Worm (Caenorhabditis elegans) whole organism, L4 larva: ENCODE measurements around the gene F10A3.11.
A peak's percentile ranks its signal among the peaks of the same experiment; 100 is the strongest.

Experiments
- F10B5.3 ChIP-seq: sonication (generic microtip); optimal IDR thresholded peaks from 2 replicates; lab custom pipeline; 2016; ENCODE audit warnings: mild to moderate bottlenecking, missing genetic modification characterization, missing compliant biosample characterization
- F37D6.2 ChIP-seq: sonication (generic microtip); optimal IDR thresholded peaks from 2 replicates; lab custom pipeline; 2016; ENCODE audit warnings: mild to moderate bottlenecking, missing genetic modification characterization, missing compliant biosample characterization
- F44E2.7 ChIP-seq: fragments of 200-800 bp; sonication (Bioruptor generic); IDR thresholded peaks from 2 replicates; pipeline ENCODE4 v2.1.2; 2022; ENCODE audit warnings: missing genetic modification characterization, missing compliant biosample characterization
- Y5F2A.4 ChIP-seq: fragments of 200-800 bp; sonication (Bioruptor generic); optimal IDR thresholded peaks from 2 replicates; lab custom pipeline; 2018; ENCODE audit warnings: mild to moderate bottlenecking, missing genetic modification characterization, missing compliant biosample characterization
- Y75B8A.6 ChIP-seq: fragments of 200-800 bp; sonication (Bioruptor generic); IDR thresholded peaks from 2 replicates; pipeline ENCODE4 v1.3.6; 2022; ENCODE audit warnings: missing genetic modification reagents, missing genetic modification characterization, missing compliant biosample characterization
- aha-1 ChIP-seq: fragments of 150-350 bp; peaks from one replicate; lab custom pipeline; 2014; ENCODE audit warnings: missing biosample characterization, missing genetic modification characterization
- aly-2 ChIP-seq: sonication (generic microtip); optimal IDR thresholded peaks from 2 replicates; lab custom pipeline; 2018; ENCODE audit warnings: missing biosample characterization, missing genetic modification characterization
- ama-1 ChIP-seq: fragments of 150-350 bp; optimal IDR thresholded peaks from 2 replicates; lab custom pipeline; 2014; ENCODE audit warnings: inconsistent platforms, mixed read lengths
- ceh-20 ChIP-seq: fragments of 200-800 bp; sonication (Bioruptor generic); IDR thresholded peaks from 2 replicates; pipeline ENCODE4 v1.3.6; 2022; ENCODE audit warnings: missing genetic modification reagents, missing genetic modification characterization, missing compliant biosample characterization
- ceh-44 ChIP-seq: fragments of 200-800 bp; sonication (Bioruptor generic); IDR thresholded peaks from 2 replicates; pipeline ENCODE4 v1.3.6; 2022; ENCODE audit warnings: missing genetic modification reagents, missing genetic modification characterization, missing compliant biosample characterization
- ceh-62 ChIP-seq: sonication (generic microtip); optimal IDR thresholded peaks from 2 replicates; lab custom pipeline; 2017; ENCODE audit warnings: missing biosample characterization, missing genetic modification characterization
- ceh-82 ChIP-seq: sonication (generic microtip); optimal IDR thresholded peaks from 2 replicates; lab custom pipeline; 2017; ENCODE audit warnings: missing biosample characterization, missing genetic modification characterization
- cey-2 ChIP-seq: sonication (generic microtip); optimal IDR thresholded peaks from 3 replicates; lab custom pipeline; 2017; ENCODE audit warnings: missing genetic modification characterization, mild to moderate bottlenecking, missing compliant biosample characterization, antibody characterized with exemption, borderline replicate concordance; ENCODE audit not compliant: insufficient read depth
- daf-12 ChIP-seq: fragments of 150-350 bp; optimal IDR thresholded peaks from 2 replicates; lab custom pipeline; 2014; ENCODE audit warnings: missing biosample characterization, missing genetic modification reagents, missing genetic modification characterization
- daf-16 ChIP-seq, 3 experiments: sonication (generic microtip); optimal IDR thresholded peaks; 2 replicates each; lab custom pipeline; 2016 to 2017; ENCODE audit warnings: missing genetic modification characterization in 3 of 3, missing genetic modification reagents in 3 of 3, mild to moderate bottlenecking in 2 of 3, missing compliant biosample characterization in 2 of 3, missing biosample characterization in 1 of 3, moderate library complexity in 1 of 3
- dmd-6 ChIP-seq: fragments of 200-800 bp; sonication (Bioruptor generic); IDR thresholded peaks from 2 replicates; pipeline ENCODE4 v1.3.6; 2022; ENCODE audit warnings: missing genetic modification reagents, missing genetic modification characterization, missing compliant biosample characterization
- dmd-9 ChIP-seq: fragments of 200-800 bp; sonication (Bioruptor generic); IDR thresholded peaks from 2 replicates; pipeline ENCODE4 v1.3.6; 2022; ENCODE audit warnings: missing genetic modification reagents, missing genetic modification characterization, missing compliant biosample characterization
- dpl-1 ChIP-seq: fragments of 150-350 bp; optimal IDR thresholded peaks from 2 replicates; lab custom pipeline; 2014; ENCODE audit warnings: missing biosample characterization, missing genetic modification reagents, missing genetic modification characterization
- dve-1 ChIP-seq: sonication (generic microtip); optimal IDR thresholded peaks from 2 replicates; lab custom pipeline; 2017; ENCODE audit warnings: antibody characterized with exemption, mild to moderate bottlenecking, missing genetic modification characterization, missing compliant biosample characterization; ENCODE audit not compliant: insufficient read depth
- egl-43 ChIP-seq: fragments of 200-800 bp; sonication (Bioruptor generic); IDR thresholded peaks from 2 replicates; pipeline ENCODE4 v1.3.6; 2022; ENCODE audit warnings: missing genetic modification reagents, missing genetic modification characterization, missing compliant biosample characterization
- fkh-10 ChIP-seq: fragments of 150-350 bp; optimal IDR thresholded peaks from 2 replicates; lab custom pipeline; 2014; ENCODE audit warnings: missing biosample characterization, missing genetic modification reagents, missing genetic modification characterization
- gei-8 ChIP-seq: fragments of 200-800 bp; sonication (Bioruptor generic); optimal IDR thresholded peaks from 2 replicates; lab custom pipeline; 2018; ENCODE audit warnings: mild to moderate bottlenecking, missing genetic modification characterization, missing compliant biosample characterization
- hlh-11 ChIP-seq: fragments of 200-800 bp; sonication (Bioruptor generic); optimal IDR thresholded peaks from 2 replicates; lab custom pipeline; 2018; ENCODE audit warnings: mild to moderate bottlenecking, missing genetic modification characterization, missing compliant biosample characterization
- hlh-30 ChIP-seq: sonication (generic microtip); optimal IDR thresholded peaks from 2 replicates; lab custom pipeline; 2017; ENCODE audit warnings: antibody characterized with exemption, mild to moderate bottlenecking, missing genetic modification characterization, missing compliant biosample characterization; ENCODE audit not compliant: insufficient read depth
- hmg-1.1 ChIP-seq: fragments of 200-800 bp; sonication (Bioruptor generic); IDR thresholded peaks from 2 replicates; pipeline ENCODE4 v1.3.6; 2022; ENCODE audit warnings: missing genetic modification reagents, missing genetic modification characterization, missing compliant biosample characterization
- lim-7 ChIP-seq: fragments of 200-800 bp; sonication (Bioruptor generic); IDR thresholded peaks from 2 replicates; pipeline ENCODE4 v1.3.6; 2022; ENCODE audit warnings: missing genetic modification characterization, missing compliant biosample characterization
- lsy-2 ChIP-seq, 2 experiments: fragments of 150-350 bp in 1 of 2; sonication (generic microtip) in 1 of 2; optimal IDR thresholded peaks; 2 replicates each; lab custom pipeline; 2014 to 2017; ENCODE audit warnings: missing biosample characterization in 2 of 2, missing genetic modification characterization in 2 of 2
- mep-1 ChIP-seq: fragments of 150-350 bp; sonication (generic microtip); optimal IDR thresholded peaks from 3 replicates; lab custom pipeline; 2014; ENCODE audit warnings: missing biosample characterization, missing genetic modification characterization
- nhr-11 ChIP-seq: fragments of 150-350 bp; optimal IDR thresholded peaks from 2 replicates; lab custom pipeline; 2014; ENCODE audit warnings: missing biosample characterization, missing genetic modification characterization
- nhr-28 ChIP-seq: fragments of 150-350 bp; optimal IDR thresholded peaks from 2 replicates; lab custom pipeline; 2014; ENCODE audit warnings: missing biosample characterization, missing genetic modification characterization
- nhr-6 ChIP-seq: fragments of 150-350 bp; optimal IDR thresholded peaks from 2 replicates; lab custom pipeline; 2014; ENCODE audit warnings: missing biosample characterization, missing genetic modification characterization
- pqm-1 ChIP-seq: sonication (generic microtip); optimal IDR thresholded peaks from 2 replicates; lab custom pipeline; 2017; ENCODE audit warnings: missing biosample characterization, missing genetic modification characterization
- skn-1 ChIP-seq: fragments of 150-350 bp; optimal IDR thresholded peaks from 2 replicates; lab custom pipeline; 2014; ENCODE audit warnings: missing biosample characterization, missing genetic modification characterization
- snpc-1.2 ChIP-seq: fragments of 200-800 bp; sonication (Bioruptor generic); IDR thresholded peaks from 2 replicates; pipeline ENCODE4 v1.3.6; 2022; ENCODE audit warnings: missing genetic modification reagents, missing genetic modification characterization, missing compliant biosample characterization
- snpc-4 ChIP-seq: fragments of 150-350 bp; optimal IDR thresholded peaks from 2 replicates; lab custom pipeline; 2014; ENCODE audit warnings: missing biosample characterization, missing genetic modification characterization
- tag-97 ChIP-seq: fragments of 200-800 bp; sonication (Bioruptor generic); IDR thresholded peaks from 2 replicates; pipeline ENCODE4 v1.3.6; 2022; ENCODE audit warnings: missing genetic modification characterization, missing compliant biosample characterization
- tra-1 ChIP-seq: fragments of 200-800 bp; sonication (Bioruptor generic); IDR thresholded peaks from 2 replicates; pipeline ENCODE4 v1.3.6; 2022; ENCODE audit warnings: missing genetic modification reagents, missing genetic modification characterization, missing compliant biosample characterization
- unc-39 ChIP-seq: sonication (generic microtip); optimal IDR thresholded peaks from 2 replicates; lab custom pipeline; 2017; ENCODE audit warnings: missing biosample characterization, missing genetic modification characterization
- unc-62 ChIP-seq, 3 experiments: fragments of 150-350 bp in 1 of 3; sonication (generic microtip); optimal IDR thresholded peaks in 2 of 3; peaks in 1 of 3; 1 replicate in 1 of 3; 2 replicates in 2 of 3; lab custom pipeline; 2014 to 2017; ENCODE audit warnings: missing biosample characterization in 3 of 3, missing genetic modification characterization in 3 of 3, missing genetic modification reagents in 3 of 3, missing genotype in 1 of 3
- vab-7 ChIP-seq: fragments of 200-800 bp; sonication (Bioruptor generic); IDR thresholded peaks from 2 replicates; pipeline ENCODE4 v1.3.6; 2022; ENCODE audit warnings: missing genetic modification reagents, missing genetic modification characterization, missing compliant biosample characterization
- zag-1 ChIP-seq: fragments of 150-350 bp; optimal IDR thresholded peaks from 2 replicates; lab custom pipeline; 2014; ENCODE audit warnings: missing biosample characterization, missing genetic modification characterization

The F10A3.11 gene

DNA sequence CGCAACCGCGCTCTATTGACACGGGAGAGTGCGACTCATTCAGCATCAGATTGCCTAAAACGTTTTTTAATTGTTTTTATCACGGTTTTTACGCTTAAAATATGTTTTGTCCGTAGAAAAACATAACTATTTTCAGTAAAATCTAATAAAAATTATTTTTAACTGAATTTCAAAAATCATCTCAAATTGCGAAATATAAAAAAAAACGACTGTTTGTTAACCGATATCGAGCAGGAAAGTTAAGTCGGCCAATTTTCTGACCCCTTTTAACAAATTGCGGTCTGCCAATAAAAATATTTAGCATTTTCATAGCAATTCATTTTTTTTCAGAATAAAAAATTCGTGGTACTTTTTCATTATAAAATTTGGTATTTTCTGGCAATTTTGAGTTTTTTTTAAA is 42.0 kb upstream of the F10A3.11 start:
- peak; percentile 78 for TF ChIP-seq aha-1 (tag; lab: Kevin White, UChicago)
- TF ChIP-seq nhr-11 (tag; lab: Kevin White, UChicago): no peak

DNA sequence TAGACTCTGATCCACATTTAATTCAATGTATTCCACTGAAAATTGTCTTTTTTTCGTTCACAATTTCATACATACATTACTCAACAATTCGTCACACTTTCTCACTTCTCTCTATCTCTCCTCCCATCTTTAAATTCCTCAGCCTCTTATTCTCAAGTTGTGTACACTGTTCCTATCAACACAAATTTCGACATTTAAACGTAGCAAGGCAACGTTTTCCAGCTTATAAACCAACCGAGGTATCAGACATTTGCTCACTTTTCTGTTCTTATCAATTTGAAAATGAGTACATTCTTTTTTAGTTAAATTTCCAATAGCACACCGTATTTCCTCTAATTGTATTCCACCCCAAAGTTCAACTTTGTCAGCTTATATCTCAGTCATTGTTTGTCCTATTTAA is 41.6 kb upstream of the F10A3.11 start, which contains the start of gene skr-3:
TSS of gene skr-3 (plus strand) at position 163 of the 400 bp plus-strand sequence.
- TF ChIP-seq ceh-82 (tag; lab: Kevin White, UChicago) (no peak), F10B5.3 (tag; lab: Kevin White, UChicago) (no peak), lsy-2 (tag; optimal IDR thresholded peaks at IDR 0.05; lab: Kevin White, UChicago) (no peak), pqm-1 (tag; lab: Kevin White, UChicago) (peak; percentile 54), zag-1 (tag; lab: Kevin White, UChicago) (no peak), F37D6.2 (no peak), dpl-1 (GFP tag; lab: Kevin White, UChicago) (no peak), tra-1 (0 out of 2 replicates have a peak, but pooled peaks have one; percentile 49), Y5F2A.4 (GFP tag; lab: Kevin White, UChicago) (no peak), daf-16 (GFP tag; optimal IDR thresholded peaks at IDR 0.05; lab: Kevin White, UChicago) (no peak), daf-16 (tag; optimal IDR thresholded peaks at IDR 0.05; lab: Kevin White, UChicago) (peak; percentile 66), snpc-4 (tag; lab: Kevin White, UChicago) (no peak), ama-1 (lab: Kevin White, UChicago) (no peak), ceh-44 (no peak), gei-8 (GFP tag; lab: Kevin White, UChicago) (no peak), skn-1 (tag; lab: Kevin White, UChicago) (no peak), aha-1 (tag; lab: Kevin White, UChicago) (no peak), fkh-10 (GFP tag; lab: Kevin White, UChicago) (no peak), tag-97 (no peak), unc-39 (tag; lab: Kevin White, UChicago) (no peak), dmd-6 (GFP tag; lab: Robert Waterston, UW) (peak; percentile 49; the same call in 1 of the 2 replicates), ceh-20 (GFP tag; lab: Robert Waterston, UW) (no peak), daf-12 (tag; lab: Kevin White, UChicago) (no peak), ceh-62 (tag; lab: Kevin White, UChicago) (no peak), nhr-28 (tag; lab: Kevin White, UChicago) (peak; percentile 61), hlh-30 (tag; lab: Kevin White, UChicago) (no peak), aly-2 (no peak), cey-2 (tag; lab: Kevin White, UChicago) (no peak), Y75B8A.6 (GFP tag; lab: Robert Waterston, UW) (no peak), dve-1 (tag; lab: Kevin White, UChicago) (peak; percentile 45), hmg-1.1 (GFP tag; lab: Robert Waterston, UW) (no peak), F44E2.7 (GFP tag; lab: Robert Waterston, UW) (no peak), egl-43 (GFP tag; lab: Robert Waterston, UW) (no peak), unc-62 (GFP tag; optimal IDR thresholded peaks at IDR 0.05 in 1 of 2; lab: Kevin White, UChicago) (peak in 1 of 2 experiments; percentile 14), unc-62 (tag; optimal IDR thresholded peaks at IDR 0.05; lab: Kevin White, UChicago) (no peak), dmd-9 (GFP tag; lab: Robert Waterston, UW) (no peak), lim-7 (GFP tag; lab: Robert Waterston, UW) (no peak), snpc-1.2 (GFP tag; lab: Robert Waterston, UW) (no peak), mep-1 (no peak), vab-7 (no peak), nhr-6 (tag; lab: Kevin White, UChicago) (no peak), hlh-11 (no peak)
